Worm (Caenorhabditis elegans) whole organism, late embryonic: ENCODE results near the gene rol-3.

Source experiments
- C08G9.2 ChIP-seq: sonication (generic microtip); optimal IDR thresholded peaks from 2 replicates; lab custom pipeline; 2016; ENCODE audit warnings: mild to moderate bottlenecking, missing genetic modification characterization, moderate library complexity, missing compliant biosample characterization
- F13H6.1 ChIP-seq: sonication (generic microtip); optimal IDR thresholded peaks from 2 replicates; lab custom pipeline; 2016; ENCODE audit warnings: missing genetic modification characterization, missing compliant biosample characterization
- K02D7.2 ChIP-seq: sonication (generic microtip); optimal IDR thresholded peaks from 2 replicates; lab custom pipeline; 2017; ENCODE audit warnings: mild to moderate bottlenecking, missing genetic modification characterization, missing compliant biosample characterization
- K09A11.1 ChIP-seq: sonication (generic microtip); optimal IDR thresholded peaks from 2 replicates; lab custom pipeline; 2017; ENCODE audit warnings: antibody characterized with exemption, mild to moderate bottlenecking, missing genetic modification characterization, missing compliant biosample characterization; ENCODE audit not compliant: insufficient read depth
- ahr-1 ChIP-seq: sonication (generic microtip); optimal IDR thresholded peaks from 2 replicates; lab custom pipeline; 2016; ENCODE audit warnings: missing genetic modification characterization, missing compliant biosample characterization
- ceh-18 ChIP-seq: sonication (generic microtip); optimal IDR thresholded peaks from 2 replicates; lab custom pipeline; 2016; ENCODE audit warnings: missing genetic modification characterization, missing compliant biosample characterization
- ceh-19 ChIP-seq: fragments of 200-800 bp; sonication (Bioruptor generic); optimal IDR thresholded peaks from 2 replicates; lab custom pipeline; 2018; ENCODE audit warnings: mild to moderate bottlenecking, missing genetic modification characterization, missing compliant biosample characterization
- ceh-24 ChIP-seq: sonication (generic microtip); optimal IDR thresholded peaks from 2 replicates; lab custom pipeline; 2016; ENCODE audit warnings: mild to moderate bottlenecking, missing genetic modification characterization, missing compliant biosample characterization
- ceh-30 ChIP-seq: fragments of 150-350 bp; optimal IDR thresholded peaks from 2 replicates; lab custom pipeline; 2014; ENCODE audit warnings: missing biosample characterization, missing genetic modification characterization
- ceh-31 ChIP-seq: sonication (generic microtip); optimal IDR thresholded peaks from 2 replicates; lab custom pipeline; 2016; ENCODE audit warnings: missing genetic modification characterization, missing compliant biosample characterization
- ceh-45 ChIP-seq: fragments of 200-800 bp; sonication (Bioruptor generic); IDR thresholded peaks from 2 replicates; pipeline ENCODE4 v1.3.6; 2022; ENCODE audit warnings: missing genetic modification reagents, missing genetic modification characterization, missing compliant biosample characterization
- ceh-9 ChIP-seq: sonication (generic microtip); optimal IDR thresholded peaks from 2 replicates; lab custom pipeline; 2016; ENCODE audit warnings: mild to moderate bottlenecking, missing genetic modification characterization, inconsistent platforms, missing compliant biosample characterization
- che-1 ChIP-seq: sonication (generic microtip); optimal IDR thresholded peaks from 2 replicates; lab custom pipeline; 2016; ENCODE audit warnings: mild to moderate bottlenecking, missing genetic modification characterization, missing compliant biosample characterization
- dve-1 ChIP-seq: sonication (generic microtip); optimal IDR thresholded peaks from 2 replicates; lab custom pipeline; 2017; ENCODE audit warnings: antibody characterized with exemption, mild to moderate bottlenecking, missing genetic modification characterization, missing compliant biosample characterization
- elt-2 ChIP-seq: sonication (generic microtip); optimal IDR thresholded peaks from 2 replicates; lab custom pipeline; 2016; ENCODE audit warnings: missing genetic modification reagents, missing genetic modification characterization, missing compliant biosample characterization
- elt-4 ChIP-seq: sonication (generic microtip); optimal IDR thresholded peaks from 2 replicates; lab custom pipeline; 2016; ENCODE audit warnings: missing genetic modification characterization, missing compliant biosample characterization
- eyg-1 ChIP-seq: sonication (generic microtip); optimal IDR thresholded peaks from 2 replicates; lab custom pipeline; 2016; ENCODE audit warnings: missing genotype, missing genetic modification characterization, missing compliant biosample characterization
- fkh-10 ChIP-seq: fragments of 150-350 bp; optimal IDR thresholded peaks from 2 replicates; lab custom pipeline; 2014; ENCODE audit warnings: missing biosample characterization, missing genetic modification reagents, missing genetic modification characterization
- hlh-15 ChIP-seq: sonication (generic microtip); optimal IDR thresholded peaks from 2 replicates; lab custom pipeline; 2016; ENCODE audit warnings: missing genetic modification characterization, missing compliant biosample characterization
- hlh-6 ChIP-seq: sonication (generic microtip); optimal IDR thresholded peaks from 2 replicates; lab custom pipeline; 2016; ENCODE audit warnings: missing genotype, missing genetic modification characterization, missing compliant biosample characterization
- hlh-8 ChIP-seq: sonication (generic microtip); optimal IDR thresholded peaks from 2 replicates; lab custom pipeline; 2016; ENCODE audit warnings: missing genotype, missing genetic modification characterization, missing compliant biosample characterization
- lin-11 ChIP-seq: fragments of 200-800 bp; sonication (Bioruptor generic); optimal IDR thresholded peaks from 2 replicates; lab custom pipeline; 2018; ENCODE audit warnings: mild to moderate bottlenecking, missing genetic modification characterization, missing compliant biosample characterization
- madf-2 ChIP-seq: sonication (generic microtip); optimal IDR thresholded peaks from 2 replicates; lab custom pipeline; 2017; ENCODE audit warnings: missing genetic modification characterization, missing compliant biosample characterization
- mec-3 ChIP-seq: sonication (generic microtip); optimal IDR thresholded peaks from 2 replicates; lab custom pipeline; 2016; ENCODE audit warnings: borderline replicate concordance, missing genetic modification characterization, missing compliant biosample characterization
- npax-4 ChIP-seq: sonication (generic microtip); optimal IDR thresholded peaks from 2 replicates; lab custom pipeline; 2016; ENCODE audit warnings: missing genetic modification characterization, missing compliant biosample characterization
- odd-2 ChIP-seq: sonication (generic microtip); optimal IDR thresholded peaks from 2 replicates; lab custom pipeline; 2017; ENCODE audit warnings: antibody characterized with exemption, mild to moderate bottlenecking, missing genetic modification characterization, missing compliant biosample characterization
- pha-2 ChIP-seq: sonication (generic microtip); optimal IDR thresholded peaks from 2 replicates; lab custom pipeline; 2017; ENCODE audit warnings: mild to moderate bottlenecking, missing genetic modification characterization, missing compliant biosample characterization
- pqm-1 ChIP-seq: sonication (generic microtip); optimal IDR thresholded peaks from 2 replicates; lab custom pipeline; 2016; ENCODE audit warnings: missing genetic modification characterization, missing compliant biosample characterization
- ref-2 ChIP-seq: sonication (generic microtip); optimal IDR thresholded peaks from 2 replicates; lab custom pipeline; 2016; ENCODE audit warnings: missing genetic modification characterization, missing compliant biosample characterization
- sox-2 ChIP-seq: fragments of 200-800 bp; sonication (Bioruptor generic); IDR thresholded peaks from 2 replicates; pipeline ENCODE4 v1.3.6; 2022; ENCODE audit warnings: missing genetic modification reagents, missing genetic modification characterization, missing compliant biosample characterization
- syd-9 ChIP-seq: sonication (generic microtip); optimal IDR thresholded peaks from 2 replicates; lab custom pipeline; 2016; ENCODE audit warnings: mild to moderate bottlenecking, missing genetic modification characterization, moderate library complexity, missing compliant biosample characterization
- tbx-7 ChIP-seq: sonication (generic microtip); optimal IDR thresholded peaks from 2 replicates; lab custom pipeline; 2016; ENCODE audit warnings: missing genotype, missing genetic modification characterization, missing compliant biosample characterization
- unc-86 ChIP-seq: sonication (generic microtip); optimal IDR thresholded peaks from 2 replicates; lab custom pipeline; 2016; ENCODE audit warnings: missing genetic modification characterization, missing compliant biosample characterization
- zip-5 ChIP-seq: sonication (generic microtip); optimal IDR thresholded peaks from 2 replicates; lab custom pipeline; 2016; ENCODE audit warnings: missing genetic modification characterization, missing compliant biosample characterization
- ztf-16 ChIP-seq: sonication (generic microtip); optimal IDR thresholded peaks from 2 replicates; lab custom pipeline; 2017; ENCODE audit warnings: missing genetic modification characterization, missing compliant biosample characterization

The rol-3 gene

ce11 chrV:8268902-8269301, 30.7 kb upstream of the rol-3 start, which contains the start of the genes asp-6 and asp-12:
Gene asp-6, minus strand, starts transcription at chrV:8268937.
Gene asp-12, plus strand, starts transcription at chrV:8269210.
- TF ChIP-seq pqm-1, result peak; percentile 2
- no peak for TF ChIP-seq odd-2
- TF ChIP-seq elt-2 (tag; lab: Kevin White, UChicago), result peak; percentile 46
- TF ChIP-seq, all 69 proteins: peak for 2

DNA sequence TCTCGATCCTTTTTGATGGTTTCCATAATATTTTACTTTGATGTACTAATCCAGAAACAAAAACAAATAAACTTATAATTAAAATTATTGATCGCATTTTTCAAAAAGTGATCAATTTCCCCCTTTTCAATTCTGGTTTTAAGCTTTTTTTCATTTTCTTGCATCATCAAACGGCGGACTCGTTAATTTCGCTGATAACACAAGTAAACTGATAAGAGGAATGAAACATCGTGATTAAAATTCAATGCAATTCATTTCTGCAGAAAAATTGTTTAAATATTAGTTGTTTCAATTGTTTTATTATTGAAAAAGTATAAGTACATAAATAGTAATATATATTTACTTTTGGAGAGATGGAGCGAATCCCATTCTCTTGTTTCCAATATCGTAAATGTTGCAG, 29.1 kb upstream of the rol-3 start:
- TF ChIP-seq elt-2 (tag; lab: Kevin White, UChicago), result peak; percentile 77
- TF ChIP-seq dve-1 (tag; lab: Kevin White, UChicago), result no peak

ce11 chrV:8266232-8266631, 28.0 kb upstream of the rol-3 start, which contains the start of gene F21F8.5:
Gene F21F8.5, minus strand, starts transcription at chrV:8266332.
- TF ChIP-seq unc-86 (tag; lab: Kevin White, UChicago) (no peak), ztf-16 (tag; lab: Kevin White, UChicago) (no peak), mec-3 (no peak), eyg-1 (tag; lab: Kevin White, UChicago) (no peak), F13H6.1 (tag; lab: Kevin White, UChicago) (no peak), K09A11.1 (tag; lab: Kevin White, UChicago) (no peak), madf-2 (no peak), hlh-8 (tag; lab: Kevin White, UChicago) (no peak)
- TF ChIP-seq, all 69 proteins: peak for 0

ce11 chrV:8263941-8264340, 25.7 kb upstream of the rol-3 start, which contains the start of gene C16D9.9:
Gene C16D9.9, plus strand, starts transcription at chrV:8264241.
- TF ChIP-seq ref-2 (tag; lab: Kevin White, UChicago) (no peak), elt-4 (tag; lab: Kevin White, UChicago) (no peak), pqm-1 (no peak), madf-2 (no peak), syd-9 (tag; lab: Kevin White, UChicago) (no peak), fkh-10 (no peak), lin-11 (tag; lab: Kevin White, UChicago) (no peak), sox-2 (GFP tag; lab: Robert Waterston, UW) (no peak), ceh-24 (tag; lab: Kevin White, UChicago) (no peak), ceh-18 (tag; lab: Kevin White, UChicago) (no peak)

ce11 chrV:8263466-8263865, 25.3 kb upstream of the rol-3 start, which contains the start of gene C16D9.8:
Gene C16D9.8, minus strand, starts transcription at chrV:8263566.
- TF ChIP-seq ceh-9 (tag; lab: Kevin White, UChicago) (no peak), C08G9.2 (tag; lab: Kevin White, UChicago) (no peak), zip-5 (tag; lab: Kevin White, UChicago) (no peak), K02D7.2 (no peak)

DNA sequence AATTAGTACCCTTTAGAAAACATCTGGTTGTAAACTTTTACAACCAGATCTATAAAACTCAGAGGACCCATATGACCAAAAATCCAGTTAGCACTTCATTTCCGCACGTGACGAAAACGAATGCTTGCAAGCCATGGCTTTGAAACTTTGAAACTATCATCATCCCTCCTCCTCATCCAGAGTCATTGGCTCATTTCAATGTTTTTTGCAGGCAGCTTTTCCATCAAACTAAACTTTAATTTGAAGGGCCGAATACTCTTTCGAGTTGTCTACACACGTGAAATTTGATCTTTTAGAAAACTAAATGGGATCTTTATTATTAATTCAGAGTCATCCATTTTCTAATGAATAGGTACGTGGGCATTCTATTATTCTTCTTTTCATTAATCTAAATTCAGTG, 24.0 kb upstream of the rol-3 start:
- TF ChIP-seq npax-4 (tag; lab: Kevin White, UChicago), result no peak
- no peak for TF ChIP-seq sox-2 (GFP tag; lab: Robert Waterston, UW)
- no peak for TF ChIP-seq tbx-7 (tag; lab: Kevin White, UChicago)
- TF ChIP-seq ceh-31 (tag; lab: Kevin White, UChicago), result no peak
- TF ChIP-seq dve-1 (tag; lab: Kevin White, UChicago), result no peak
- TF ChIP-seq ref-2 (tag; lab: Kevin White, UChicago), result no peak
- TF ChIP-seq ceh-45 (GFP tag; lab: Robert Waterston, UW), result no peak
- no peak for TF ChIP-seq che-1 (tag; lab: Kevin White, UChicago)
- no peak for TF ChIP-seq ceh-30
- TF ChIP-seq hlh-15 (tag; lab: Kevin White, UChicago), result no peak
- TF ChIP-seq hlh-6 (tag; lab: Kevin White, UChicago), result no peak
- TF ChIP-seq ahr-1 (tag; lab: Kevin White, UChicago), result no peak
- TF ChIP-seq ceh-19 (GFP tag; lab: Kevin White, UChicago), result no peak
- no peak for TF ChIP-seq pha-2 (tag; lab: Kevin White, UChicago)
